Worm (Caenorhabditis elegans): ENCODE data around the gene C05D12.1.

DNA sequence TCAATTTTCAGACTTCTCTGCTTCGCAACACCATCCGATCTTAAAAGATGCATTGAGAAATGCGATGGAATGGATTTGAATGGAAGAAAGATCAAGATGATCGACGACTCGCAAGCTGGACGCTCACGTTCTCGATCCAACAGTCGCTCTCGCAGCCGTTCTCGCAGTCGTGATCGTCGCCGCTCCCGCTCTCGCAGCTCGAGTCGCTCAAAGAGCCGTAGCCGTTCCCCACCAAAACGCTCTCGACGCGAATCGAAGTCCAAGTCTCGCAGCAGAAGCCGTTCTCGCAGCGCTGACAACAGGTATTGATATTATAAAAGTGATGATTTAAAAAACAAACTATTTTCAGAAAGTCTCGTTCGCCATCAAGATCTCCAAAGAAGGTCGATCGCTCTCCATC, 39.6 kb upstream of the C05D12.1 start:
- TF ChIP-seq dao-5 (tag; optimal IDR thresholded peaks at IDR 0.05) (no peak), him-1 (tag; optimal IDR thresholded peaks at IDR 0.05) (no peak)
